Fruit fly (Drosophila melanogaster) whole organism, embryonic: ENCODE measurements around the gene CG13386.

ENCODE experiments used
- Adf1 ChIP-seq: fragments of 200-800 bp; sonication (Bioruptor generic); IDR thresholded peaks from 2 replicates; pipeline ENCODE4 v1.3.6; 2022; ENCODE audit warnings: missing biosample characterization, missing genetic modification characterization
- CG1024 ChIP-seq: fragments of 200-800 bp; sonication (Bioruptor generic); IDR thresholded peaks from 2 replicates; pipeline ENCODE4 v1.3.6; 2022; ENCODE audit warnings: missing biosample characterization, missing genetic modification characterization
- CG10267 ChIP-seq: fragments of 200-800 bp; sonication (Bioruptor generic); optimal IDR thresholded peaks from 2 replicates; lab custom pipeline; 2018; ENCODE audit warnings: missing biosample characterization, mild to moderate bottlenecking, missing genetic modification characterization, moderate library complexity
- CG11504 ChIP-seq: fragments of 200-800 bp; sonication (Bioruptor generic); optimal IDR thresholded peaks from 3 replicates; lab custom pipeline; 2019; ENCODE audit warnings: missing biosample characterization, mild to moderate bottlenecking, missing genetic modification characterization, moderate library complexity
- CG13624 ChIP-seq: fragments of 200-800 bp; sonication (Bioruptor generic); optimal IDR thresholded peaks from 2 replicates; lab custom pipeline; 2016; ENCODE audit warnings: missing biosample characterization, missing genetic modification characterization
- CG15269 ChIP-seq: fragments of 200-800 bp; sonication (Bioruptor generic); optimal IDR thresholded peaks from 2 replicates; lab custom pipeline; 2018; ENCODE audit warnings: missing biosample characterization, mild to moderate bottlenecking, missing genetic modification characterization, moderate library complexity
- CG1832 ChIP-seq: fragments of 200-800 bp; sonication (Bioruptor generic); optimal IDR thresholded peaks from 2 replicates; lab custom pipeline; 2017; ENCODE audit warnings: missing biosample characterization, mild to moderate bottlenecking, missing genetic modification characterization, inconsistent platforms
- CG32532 ChIP-seq: fragments of 200-800 bp; sonication (Bioruptor generic); IDR thresholded peaks from 2 replicates; pipeline ENCODE4 v1.3.6; 2022; ENCODE audit warnings: missing biosample characterization, missing genetic modification characterization
- CG3726 ChIP-seq: fragments of 200-800 bp; sonication (Bioruptor generic); IDR thresholded peaks from 3 replicates; pipeline ENCODE4, ENCODE4 v1.3.6; 2022; ENCODE audit warnings: missing biosample characterization, missing genetic modification characterization
- CG42726 ChIP-seq: fragments of 200-800 bp; sonication (Bioruptor generic); IDR thresholded peaks from 2 replicates; pipeline ENCODE4 v1.3.6; 2022; ENCODE audit warnings: missing biosample characterization, missing genetic modification characterization; ENCODE audit not compliant: partially characterized antibody
- CG6254 ChIP-seq: fragments of 200-800 bp; sonication (Bioruptor generic); optimal IDR thresholded peaks from 3 replicates; lab custom pipeline; 2017; ENCODE audit warnings: mild to moderate bottlenecking, missing biosample characterization, missing genetic modification reagents, missing genetic modification characterization
- CG6689 ChIP-seq: fragments of 200-800 bp; sonication (Bioruptor generic); IDR thresholded peaks from 2 replicates; pipeline ENCODE4 v1.3.6; 2022; ENCODE audit warnings: missing biosample characterization, missing genetic modification characterization
- CG6791 ChIP-seq: fragments of 200-800 bp; sonication (Bioruptor generic); IDR thresholded peaks from 3 replicates; pipeline ENCODE4 v1.3.6; 2022; ENCODE audit warnings: missing biosample characterization, missing genetic modification characterization; ENCODE audit not compliant: partially characterized antibody
- CG7928 ChIP-seq: fragments of 200-800 bp; sonication (Bioruptor generic); optimal IDR thresholded peaks from 2 replicates; lab custom pipeline; 2017; ENCODE audit warnings: missing biosample characterization, mild to moderate bottlenecking, missing genetic modification characterization
- CG7963 ChIP-seq: fragments of 200-800 bp; sonication (Bioruptor generic); IDR thresholded peaks from 3 replicates; pipeline ENCODE4 v1.3.6; 2022; ENCODE audit warnings: missing biosample characterization, missing genetic modification characterization; ENCODE audit not compliant: partially characterized antibody
- CG8388 ChIP-seq: fragments of 200-800 bp; sonication (Bioruptor generic); optimal IDR thresholded peaks from 2 replicates; lab custom pipeline; 2019; ENCODE audit warnings: missing biosample characterization, mild to moderate bottlenecking, missing genetic modification characterization, moderate library complexity
- CG9437 ChIP-seq: fragments of 200-800 bp; sonication (Bioruptor generic); optimal IDR thresholded peaks from 2 replicates; lab custom pipeline; 2018; ENCODE audit warnings: missing biosample characterization, mild to moderate bottlenecking, missing genetic modification characterization
- CkIIα-i1 ChIP-seq: fragments of 200-800 bp; sonication (Bioruptor generic); IDR thresholded peaks from 2 replicates; pipeline ENCODE4 v1.3.6; 2022; ENCODE audit warnings: missing biosample characterization, missing genetic modification characterization
- CrebB ChIP-seq: fragments of 200-800 bp; sonication (Bioruptor generic); optimal IDR thresholded peaks from 3 replicates; lab custom pipeline; 2018; ENCODE audit warnings: missing biosample characterization, mild to moderate bottlenecking, missing genetic modification characterization
- Dip2 ChIP-seq: fragments of 200-800 bp; sonication (Bioruptor generic); IDR thresholded peaks from 2 replicates; pipeline ENCODE4 v1.3.6; 2022; ENCODE audit warnings: missing biosample characterization, missing genetic modification characterization
- Dll ChIP-seq: fragments of 200-800 bp; sonication (Bioruptor generic); IDR thresholded peaks from 4 replicates; pipeline ENCODE4 v1.3.6; 2022; ENCODE audit warnings: missing biosample characterization, missing genetic modification characterization; ENCODE audit not compliant: partially characterized antibody
- Elba2 ChIP-seq: fragments of 200-800 bp; sonication (Bioruptor generic); optimal IDR thresholded peaks from 3 replicates; lab custom pipeline; 2016; ENCODE audit warnings: missing biosample characterization, missing genetic modification characterization
- Fer3 ChIP-seq: fragments of 200-800 bp; sonication (Bioruptor generic); optimal IDR thresholded peaks from 2 replicates; lab custom pipeline; 2018; ENCODE audit warnings: missing biosample characterization, mild to moderate bottlenecking, missing genetic modification characterization, moderate library complexity
- GATAe ChIP-seq: fragments of 200-800 bp; sonication (Bioruptor generic); conservative IDR thresholded peaks from 2 replicates; pipeline ENCODE4 v1.3.6; 2022; ENCODE audit warnings: missing biosample characterization, missing genetic modification characterization
- HLH54F ChIP-seq: fragments of 200-800 bp; sonication (Bioruptor generic); optimal IDR thresholded peaks from 3 replicates; lab custom pipeline; 2016; ENCODE audit warnings: missing biosample characterization, missing genetic modification characterization
- Hr51 ChIP-seq, 2 experiments: fragments of 200-800 bp; sonication (Bioruptor generic); optimal IDR thresholded peaks; 2 replicates in 1 of 2; 3 replicates in 1 of 2; lab custom pipeline; 2016 to 2018; ENCODE audit warnings: missing biosample characterization in 2 of 2, missing genetic modification characterization in 2 of 2, mild to moderate bottlenecking in 1 of 2, moderate library complexity in 1 of 2
- Mes4 ChIP-seq: fragments of 200-800 bp; sonication (Bioruptor generic); optimal IDR thresholded peaks from 2 replicates; lab custom pipeline; 2016; ENCODE audit warnings: missing biosample characterization, missing genetic modification characterization
- Oaz ChIP-seq: fragments of 200-800 bp; sonication (Bioruptor generic); IDR thresholded peaks from 2 replicates; pipeline ENCODE4 v1.3.6; 2022; ENCODE audit warnings: missing biosample characterization, missing genetic modification characterization
- Sry-δ ChIP-seq: fragments of 200-800 bp; sonication (Bioruptor generic); optimal IDR thresholded peaks from 2 replicates; lab custom pipeline; 2016; ENCODE audit warnings: missing biosample characterization, missing genetic modification characterization
- Xrp1 ChIP-seq: fragments of 200-800 bp; sonication (Bioruptor generic); IDR thresholded peaks from 2 replicates; pipeline ENCODE4 v1.3.6; 2022; ENCODE audit warnings: missing biosample characterization, missing genetic modification characterization
- amos ChIP-seq: fragments of 200-800 bp; sonication (Bioruptor generic); IDR thresholded peaks from 2 replicates; pipeline ENCODE4 v1.3.6; 2022; ENCODE audit warnings: missing biosample characterization, missing genetic modification characterization; ENCODE audit not compliant: partially characterized antibody
- ap ChIP-seq: fragments of 200-800 bp; sonication (Bioruptor generic); IDR thresholded peaks from 2 replicates; pipeline ENCODE4 v1.3.6; 2022; ENCODE audit warnings: missing biosample characterization, missing genetic modification characterization
- bigmax ChIP-seq: fragments of 200-800 bp; sonication (Bioruptor generic); optimal IDR thresholded peaks from 2 replicates; lab custom pipeline; 2018; ENCODE audit warnings: missing biosample characterization, mild to moderate bottlenecking, missing genetic modification characterization
- btn ChIP-seq: fragments of 200-800 bp; sonication (Bioruptor generic); optimal IDR thresholded peaks from 2 replicates; lab custom pipeline; 2016; ENCODE audit warnings: missing biosample characterization, missing genetic modification characterization
- crp ChIP-seq, 2 experiments: fragments of 200-800 bp; sonication (Bioruptor generic); optimal IDR thresholded peaks; 2 replicates in 1 of 2; 3 replicates in 1 of 2; lab custom pipeline; 2017; ENCODE audit warnings: missing biosample characterization in 2 of 2, missing genetic modification characterization in 2 of 2, mild to moderate bottlenecking in 1 of 2, moderate library complexity in 1 of 2
- exex ChIP-seq: fragments of 200-800 bp; sonication (Bioruptor generic); optimal IDR thresholded peaks from 4 replicates; lab custom pipeline; 2018; ENCODE audit warnings: missing biosample characterization, mild to moderate bottlenecking, missing genetic modification characterization, moderate library complexity
- fd3F ChIP-seq: fragments of 200-800 bp; sonication (Bioruptor generic); optimal IDR thresholded peaks from 2 replicates; lab custom pipeline; 2018; ENCODE audit warnings: missing biosample characterization, mild to moderate bottlenecking, missing genetic modification characterization, moderate library complexity
- gcm ChIP-seq: fragments of 200-800 bp; sonication (Bioruptor generic); optimal IDR thresholded peaks from 2 replicates; lab custom pipeline; 2019; ENCODE audit warnings: missing biosample characterization, mild to moderate bottlenecking, missing genetic modification characterization, moderate library complexity
- inv ChIP-seq: fragments of 200-800 bp; sonication (Bioruptor generic); IDR thresholded peaks from 2 replicates; pipeline ENCODE4 v1.3.6; 2022; ENCODE audit warnings: missing biosample characterization, missing genetic modification characterization; ENCODE audit not compliant: partially characterized antibody
- kah ChIP-seq: fragments of 200-800 bp; sonication (Bioruptor generic); optimal IDR thresholded peaks from 2 replicates; lab custom pipeline; 2018; ENCODE audit warnings: missing biosample characterization, mild to moderate bottlenecking, missing genetic modification characterization
- pfk ChIP-seq: fragments of 200-800 bp; sonication (Bioruptor generic); optimal IDR thresholded peaks from 2 replicates; lab custom pipeline; 2018; ENCODE audit warnings: missing biosample characterization, mild to moderate bottlenecking, missing genetic modification characterization, moderate library complexity
- psq ChIP-seq: fragments of 200-800 bp; sonication (Bioruptor generic); optimal IDR thresholded peaks from 2 replicates; lab custom pipeline; 2017; ENCODE audit warnings: missing biosample characterization, missing genetic modification characterization
- sens ChIP-seq: fragments of 200-800 bp; sonication (Bioruptor generic); peaks from one replicate; lab custom pipeline; 2016; ENCODE audit warnings: missing biosample characterization, missing genetic modification characterization
- slp2 ChIP-seq: fragments of 200-800 bp; sonication (Bioruptor generic); optimal IDR thresholded peaks from 2 replicates; lab custom pipeline; 2016; ENCODE audit warnings: missing biosample characterization, missing genetic modification characterization
- tin ChIP-seq: fragments of 200-800 bp; sonication (Bioruptor generic); optimal IDR thresholded peaks from 3 replicates; lab custom pipeline; 2016; ENCODE audit warnings: missing biosample characterization, missing genetic modification characterization
- toy ChIP-seq: fragments of 200-800 bp; sonication (Bioruptor generic); IDR thresholded peaks from 2 replicates; pipeline ENCODE4 v1.3.6; 2022; ENCODE audit warnings: missing biosample characterization, missing genetic modification characterization
- trem ChIP-seq: fragments of 200-800 bp; optimal IDR thresholded peaks from 3 replicates; lab custom pipeline; 2019; ENCODE audit warnings: missing biosample characterization, mild to moderate bottlenecking, missing genetic modification characterization, moderate library complexity
- twi ChIP-seq: fragments of 200-800 bp; optimal IDR thresholded peaks from 2 replicates; lab custom pipeline; 2019; ENCODE audit warnings: missing biosample characterization, mild to moderate bottlenecking, missing genetic modification characterization, moderate library complexity
- wdn ChIP-seq: fragments of 200-800 bp; sonication (Bioruptor generic); IDR thresholded peaks from 2 replicates; pipeline ENCODE4 v1.3.6; 2022; ENCODE audit warnings: missing biosample characterization, missing genetic modification characterization
- wek ChIP-seq: fragments of 200-800 bp; sonication (Bioruptor generic); optimal IDR thresholded peaks from 3 replicates; lab custom pipeline; 2018; ENCODE audit warnings: missing biosample characterization, mild to moderate bottlenecking, missing genetic modification characterization, moderate library complexity

CG13386 gene

dm6 chr2L:8381508-8382036 lies 17.2 kb upstream of the CG13386 start, which contains the start of gene AlaRS (continued):
- TF ChIP-seq amos (GFP tag; lab: Robert Waterston, UW) (peak; percentile 63; the same call in 1 of the 2 replicates), CG9437 (GFP tag; lab: Kevin White, UChicago) (no peak), CG1832 (no peak), wdn (GFP tag; lab: Robert Waterston, UW) (no peak), Oaz (no peak), slp2 (GFP tag; lab: Kevin White, UChicago) (no peak), pfk (GFP tag; lab: Kevin White, UChicago) (no peak), CG1024 (GFP tag; lab: Robert Waterston, UW) (no peak), Elba2 (GFP tag; lab: Kevin White, UChicago) (no peak), twi (no peak), toy (no peak), Dip2 (GFP tag; lab: Robert Waterston, UW) (no peak), Sry-δ (GFP tag; lab: Kevin White, UChicago) (peak; percentile 71), wek (no peak), crp (GFP tag; optimal IDR thresholded peaks at IDR 0.05; lab: Kevin White, UChicago) (peak in 1 of 2 experiments; percentile 4), CG32532 (no peak; the same call in 1 of the 2 replicates), Fer3 (tag; lab: Kevin White, UChicago) (peak; percentile 12), CG10267 (tag; lab: Kevin White, UChicago) (peak; percentile 67), CG6689 (GFP tag; lab: Robert Waterston, UW) (peak; percentile 24; the same call in 1 of the 2 replicates), psq (GFP tag; lab: Kevin White, UChicago) (no peak), CG3726 (no peak), inv (peak; percentile 46), trem (tag; lab: Kevin White, UChicago) (peak; percentile 53), Xrp1 (GFP tag; lab: Robert Waterston, UW) (peak; percentile 60; the same call in 1 of the 2 replicates), CG7963 (GFP tag; lab: Robert Waterston, UW) (no peak), kah (GFP tag; lab: Kevin White, UChicago) (no peak), Dll (GFP tag; lab: Robert Waterston, UW) (peak; percentile 79), bigmax (GFP tag; lab: Kevin White, UChicago) (peak; percentile 68), GATAe (GFP tag; lab: Robert Waterston, UW) (no peak), CG6254 (peak; percentile 40), Mes4 (GFP tag; lab: Kevin White, UChicago) (no peak), CG15269 (tag; lab: Kevin White, UChicago) (peak; percentile 39), HLH54F (GFP tag; lab: Kevin White, UChicago) (no peak), exex (tag; lab: Kevin White, UChicago) (peak; percentile 5), CG11504 (tag; lab: Kevin White, UChicago) (peak; percentile 42), CG13624 (GFP tag; lab: Kevin White, UChicago) (peak; percentile 20), CG6791 (peak; percentile 59; the same call in 2 of the 3 replicates), Adf1 (no peak), CrebB (tag; lab: Kevin White, UChicago) (no peak), sens (GFP tag; lab: Kevin White, UChicago) (peak; percentile 88), tin (GFP tag; lab: Kevin White, UChicago) (peak; percentile 19), ap (GFP tag; lab: Robert Waterston, UW) (no peak), CG7928 (GFP tag; lab: Kevin White, UChicago) (no peak), gcm (GFP tag; lab: Kevin White, UChicago) (peak; percentile 27), Hr51 (GFP tag; optimal IDR thresholded peaks at IDR 0.05; lab: Kevin White, UChicago) (peak in 1 of 2 experiments; percentile 46), CG8388 (GFP tag; lab: Kevin White, UChicago) (peak; percentile 37), CG42726 (no peak), fd3F (GFP tag; lab: Kevin White, UChicago) (no peak), btn (GFP tag; lab: Kevin White, UChicago) (no peak), CkIIα-i1 (GFP tag; lab: Robert Waterston, UW) (no peak)
